Worm (Caenorhabditis elegans) whole organism, L1 larva: ENCODE measurements around the gene tkt-1.

Source experiments
- C04F5.9 ChIP-seq: sonication (generic microtip); optimal IDR thresholded peaks from 2 replicates; lab custom pipeline; 2016; ENCODE audit warnings: missing genetic modification characterization, missing compliant biosample characterization
- Y116A8C.19 ChIP-seq: sonication (generic microtip); optimal IDR thresholded peaks from 2 replicates; lab custom pipeline; 2016; ENCODE audit warnings: missing compliant biosample characterization, missing genetic modification characterization, borderline replicate concordance
- alr-1 ChIP-seq: fragments of 200-800 bp; sonication (Bioruptor generic); optimal IDR thresholded peaks from 2 replicates; lab custom pipeline; 2018; ENCODE audit warnings: borderline replicate concordance, mild to moderate bottlenecking, missing genetic modification characterization, missing compliant biosample characterization
- blmp-1 ChIP-seq: fragments of 150-350 bp; optimal IDR thresholded peaks from 2 replicates; lab custom pipeline; 2014; ENCODE audit warnings: missing biosample characterization, missing genetic modification characterization
- ceh-63 ChIP-seq: fragments of 200-800 bp; sonication (Bioruptor generic); optimal IDR thresholded peaks from 2 replicates; lab custom pipeline; 2018; ENCODE audit warnings: mild to moderate bottlenecking, missing genetic modification characterization, missing compliant biosample characterization
- ceh-8 ChIP-seq: fragments of 200-800 bp; sonication (Bioruptor generic); optimal IDR thresholded peaks from 2 replicates; lab custom pipeline; 2018; ENCODE audit warnings: mild to moderate bottlenecking, missing genetic modification characterization, moderate library complexity, missing compliant biosample characterization
- dpl-1 ChIP-seq, 3 experiments: fragments of 150-350 bp in 2 of 3; sonication (generic microtip) in 1 of 3; optimal IDR thresholded peaks; 2 replicates each; lab custom pipeline; 2014 to 2017; ENCODE audit warnings: missing biosample characterization in 3 of 3, missing genetic modification characterization in 3 of 3, missing genetic modification reagents in 3 of 3
- egl-27 ChIP-seq, 2 experiments: fragments of 150-350 bp in 1 of 2; sonication (generic microtip); optimal IDR thresholded peaks; 3 replicates each; lab custom pipeline; 2017 to 2018; ENCODE audit warnings: missing biosample characterization in 2 of 2, missing genetic modification characterization in 2 of 2, missing genetic modification reagents in 2 of 2
- elt-3 ChIP-seq, 6 experiments: fragments of 150-350 bp in 1 of 6; sonication (generic microtip); optimal IDR thresholded peaks; 2 replicates each; lab custom pipeline; 2017 to 2018; ENCODE audit warnings: missing biosample characterization in 6 of 6, missing genetic modification characterization in 6 of 6, inconsistent platforms in 1 of 6
- fos-1 ChIP-seq: fragments of 150-350 bp; optimal IDR thresholded peaks from 2 replicates; lab custom pipeline; 2014; ENCODE audit warnings: missing biosample characterization, missing genetic modification characterization
- grh-1 ChIP-seq: fragments of 200-800 bp; sonication (Bioruptor generic); IDR thresholded peaks from 2 replicates; pipeline ENCODE4 v1.3.6; 2022; ENCODE audit warnings: missing genetic modification reagents, missing genetic modification characterization, missing compliant biosample characterization
- hlh-17 ChIP-seq: fragments of 200-800 bp; sonication (Bioruptor generic); optimal IDR thresholded peaks from 2 replicates; lab custom pipeline; 2018; ENCODE audit warnings: missing genetic modification characterization, mild to moderate bottlenecking, missing compliant biosample characterization, moderate library complexity, borderline replicate concordance
- hlh-4 ChIP-seq: sonication (generic microtip); optimal IDR thresholded peaks from 2 replicates; lab custom pipeline; 2016; ENCODE audit warnings: mild to moderate bottlenecking, missing genetic modification characterization, missing compliant biosample characterization
- jun-1 ChIP-seq: fragments of 150-350 bp; optimal IDR thresholded peaks from 2 replicates; lab custom pipeline; 2014; ENCODE audit warnings: missing biosample characterization, missing genetic modification reagents, missing genetic modification characterization
- lin-13 ChIP-seq: fragments of 150-350 bp; optimal IDR thresholded peaks from 2 replicates; lab custom pipeline; 2014; ENCODE audit warnings: missing biosample characterization, missing genetic modification reagents, missing genetic modification characterization
- lin-14 ChIP-seq: fragments of 200-800 bp; sonication (Bioruptor generic); optimal IDR thresholded peaks from 2 replicates; lab custom pipeline; 2018; ENCODE audit warnings: mild to moderate bottlenecking, missing genetic modification characterization, moderate library complexity, missing compliant biosample characterization
- lin-15B ChIP-seq: fragments of 150-350 bp; sonication (generic microtip); optimal IDR thresholded peaks from 3 replicates; lab custom pipeline; 2014; ENCODE audit warnings: missing biosample characterization, missing genetic modification characterization
- lin-39 ChIP-seq: fragments of 150-350 bp; optimal IDR thresholded peaks from 2 replicates; lab custom pipeline; 2014; ENCODE audit warnings: missing biosample characterization, missing genetic modification reagents, missing genetic modification characterization
- mdl-1 ChIP-seq, 2 experiments: fragments of 150-350 bp; optimal IDR thresholded peaks; 2 replicates each; lab custom pipeline; 2014 to 2017; ENCODE audit warnings: missing biosample characterization in 2 of 2, missing genetic modification characterization in 2 of 2, inconsistent platforms in 1 of 2
- mef-2 ChIP-seq: fragments of 150-350 bp; optimal IDR thresholded peaks from 2 replicates; lab custom pipeline; 2014; ENCODE audit warnings: missing biosample characterization, missing genetic modification characterization
- nhr-47 ChIP-seq: sonication (generic microtip); optimal IDR thresholded peaks from 2 replicates; lab custom pipeline; 2016; ENCODE audit warnings: mild to moderate bottlenecking, missing genetic modification characterization, moderate library complexity, missing compliant biosample characterization
- nhr-71 ChIP-seq: sonication (generic microtip); optimal IDR thresholded peaks from 2 replicates; lab custom pipeline; 2016; ENCODE audit warnings: mild to moderate bottlenecking, missing genetic modification characterization, moderate library complexity, missing compliant biosample characterization
- nhr-76 ChIP-seq: sonication (generic microtip); optimal IDR thresholded peaks from 2 replicates; lab custom pipeline; 2017; ENCODE audit warnings: missing biosample characterization, missing genetic modification characterization
- nhr-90 ChIP-seq: sonication (generic microtip); optimal IDR thresholded peaks from 2 replicates; lab custom pipeline; 2016; ENCODE audit warnings: mild to moderate bottlenecking, missing genetic modification characterization, missing compliant biosample characterization; ENCODE audit not compliant: poor library complexity
- pqm-1 ChIP-seq: sonication (generic microtip); optimal IDR thresholded peaks from 3 replicates; lab custom pipeline; 2017; ENCODE audit warnings: missing biosample characterization, missing genetic modification characterization
- sox-4 ChIP-seq: sonication (generic microtip); optimal IDR thresholded peaks from 2 replicates; lab custom pipeline; 2016; ENCODE audit warnings: missing genetic modification characterization, missing compliant biosample characterization
- swsn-7 ChIP-seq: sonication (generic microtip); optimal IDR thresholded peaks from 2 replicates; lab custom pipeline; 2016; ENCODE audit warnings: missing genetic modification characterization, missing compliant biosample characterization
- unc-62 ChIP-seq: fragments of 150-350 bp; optimal IDR thresholded peaks from 2 replicates; lab custom pipeline; 2014; ENCODE audit warnings: missing biosample characterization, missing genetic modification reagents, missing genetic modification characterization
- unc-86 ChIP-seq: sonication (generic microtip); optimal IDR thresholded peaks from 2 replicates; lab custom pipeline; 2016; ENCODE audit warnings: missing genetic modification characterization, missing compliant biosample characterization
- unc-98 ChIP-seq: fragments of 200-800 bp; sonication (Bioruptor generic); IDR thresholded peaks from 2 replicates; pipeline ENCODE4 v1.3.6; 2022; ENCODE audit warnings: missing genetic modification characterization, missing compliant biosample characterization
- vab-15 ChIP-seq: sonication (generic microtip); optimal IDR thresholded peaks from 2 replicates; lab custom pipeline; 2017; ENCODE audit warnings: missing genotype, mild to moderate bottlenecking, missing genetic modification characterization, missing compliant biosample characterization
- ztf-11 ChIP-seq, 2 experiments: sonication (generic microtip); optimal IDR thresholded peaks; 2 replicates each; lab custom pipeline; 2016 to 2017; ENCODE audit warnings: missing genetic modification characterization in 2 of 2, missing biosample characterization in 1 of 2, missing compliant biosample characterization in 1 of 2
- ztf-4 ChIP-seq: fragments of 150-350 bp; optimal IDR thresholded peaks from 2 replicates; lab custom pipeline; 2014; ENCODE audit warnings: missing biosample characterization, missing genetic modification characterization

Gene tkt-1

ce11 chrIV:10284194-10284910, 40.9 kb downstream of the tkt-1 start, which contains the start of gene rad-51 (continued):
- no peak for TF ChIP-seq hlh-4 (tag; lab: Kevin White, UChicago)
- no peak for TF ChIP-seq hlh-17 (GFP tag; lab: Kevin White, UChicago)
- peak; percentile 69 for TF ChIP-seq lin-15B (tag; lab: Kevin White, UChicago)
- TF ChIP-seq jun-1, result peak; percentile 45
- TF ChIP-seq blmp-1, result peak; percentile 48
- TF ChIP-seq vab-15 (tag; lab: Kevin White, UChicago), result no peak
- TF ChIP-seq C04F5.9 (tag; lab: Kevin White, UChicago), result no peak
- TF ChIP-seq lin-13 (GFP tag; lab: Kevin White, UChicago), result peak; percentile 10
- TF ChIP-seq unc-86 (tag; lab: Kevin White, UChicago), result peak; percentile 32
- peak in 1 of 6 experiments; percentile 6 for TF ChIP-seq elt-3 (tag; optimal IDR thresholded peaks at IDR 0.05; lab: Kevin White, UChicago)
- no peak for TF ChIP-seq sox-4 (tag; lab: Kevin White, UChicago)

ce11 chrIV:10285328-10285727, 41.9 kb downstream of the tkt-1 start:
- no peak for TF ChIP-seq alr-1 (tag; lab: Kevin White, UChicago)
- TF ChIP-seq ceh-63 (GFP tag; lab: Kevin White, UChicago), result no peak
- TF ChIP-seq nhr-47 (tag; lab: Kevin White, UChicago), result no peak
- TF ChIP-seq mdl-1 (tag; optimal IDR thresholded peaks at IDR 0.05; lab: Kevin White, UChicago), result no peak
- TF ChIP-seq pqm-1 (tag; lab: Kevin White, UChicago), result no peak
- TF ChIP-seq hlh-17 (GFP tag; lab: Kevin White, UChicago), result no peak
- TF ChIP-seq nhr-71 (tag; lab: Kevin White, UChicago), result no peak
- TF ChIP-seq fos-1 (tag; lab: Kevin White, UChicago), result no peak
- TF ChIP-seq ztf-11 (tag; optimal IDR thresholded peaks at IDR 0.05; lab: Kevin White, UChicago), result no peak
- no peak for TF ChIP-seq mef-2 (tag; lab: Kevin White, UChicago)
- TF ChIP-seq nhr-76 (tag; lab: Kevin White, UChicago), result no peak
- no peak for TF ChIP-seq swsn-7 (tag; lab: Kevin White, UChicago)
- no peak for TF ChIP-seq dpl-1 (GFP tag; optimal IDR thresholded peaks at IDR 0.05; lab: Kevin White, UChicago)
- no peak for TF ChIP-seq lin-39 (tag; lab: Kevin White, UChicago)
- TF ChIP-seq lin-13 (GFP tag; lab: Kevin White, UChicago), result no peak
- TF ChIP-seq unc-62 (GFP tag; lab: Kevin White, UChicago), result no peak
- no peak for TF ChIP-seq Y116A8C.19 (tag; lab: Kevin White, UChicago)
- no peak for TF ChIP-seq egl-27 (tag; optimal IDR thresholded peaks at IDR 0.05; lab: Kevin White, UChicago)
- TF ChIP-seq lin-15B (tag; lab: Kevin White, UChicago), result no peak
- TF ChIP-seq ztf-4, result no peak
- TF ChIP-seq, all 84 proteins: peak for 0

ce11 chrIV:10286655-10287054, 43.2 kb downstream of the tkt-1 start, which contains the start of gene ebax-1:
Gene ebax-1 (plus strand): TSS chrIV:10286955.
- no peak for TF ChIP-seq nhr-76 (tag; lab: Kevin White, UChicago)
- no peak for TF ChIP-seq unc-98 (GFP tag; lab: Robert Waterston, UW)
- no peak for TF ChIP-seq mdl-1 (tag; optimal IDR thresholded peaks at IDR 0.05; lab: Kevin White, UChicago)
- TF ChIP-seq lin-14, result no peak
- TF ChIP-seq unc-86 (tag; lab: Kevin White, UChicago), result no peak
- TF ChIP-seq nhr-90 (tag; lab: Kevin White, UChicago), result no peak
- no peak for TF ChIP-seq ceh-8 (GFP tag; lab: Kevin White, UChicago)
- no peak for TF ChIP-seq alr-1 (tag; lab: Kevin White, UChicago)
- no peak for TF ChIP-seq lin-39 (tag; lab: Kevin White, UChicago)
- TF ChIP-seq grh-1 (GFP tag; lab: Robert Waterston, UW), result no peak
